Fruit fly (Drosophila melanogaster) whole organism, embryonic: ENCODE data around the gene tbc.

Source experiments
- Aef1 ChIP-seq: fragments of 200-800 bp; sonication (Bioruptor generic); IDR thresholded peaks from 3 replicates; pipeline ENCODE4 v1.3.6; 2022; ENCODE audit warnings: missing biosample characterization, missing genetic modification characterization
- Antp ChIP-seq: fragments of 200-800 bp; sonication (Bioruptor generic); optimal IDR thresholded peaks from 3 replicates; lab custom pipeline; 2016; ENCODE audit warnings: missing biosample characterization, missing genetic modification characterization
- Awh ChIP-seq: fragments of 200-800 bp; sonication (Bioruptor generic); IDR thresholded peaks from 2 replicates; pipeline ENCODE4, ENCODE4 v1.3.6; 2022; ENCODE audit warnings: missing biosample characterization, missing genetic modification characterization
- BEAF-32 ChIP-seq: fragments of 200-800 bp; sonication (Bioruptor generic); optimal IDR thresholded peaks from 3 replicates; lab custom pipeline; 2017; ENCODE audit warnings: missing biosample characterization, missing genetic modification characterization, mild to moderate bottlenecking, moderate library complexity, missing genetic modification reagents
- Bdp1 ChIP-seq: fragments of 200-800 bp; sonication (Bioruptor generic); optimal IDR thresholded peaks from 3 replicates; lab custom pipeline; 2016; ENCODE audit warnings: missing biosample characterization, missing genetic modification characterization
- CG10267 ChIP-seq: fragments of 200-800 bp; sonication (Bioruptor generic); optimal IDR thresholded peaks from 2 replicates; lab custom pipeline; 2018; ENCODE audit warnings: missing biosample characterization, mild to moderate bottlenecking, missing genetic modification characterization, moderate library complexity
- CG11085 ChIP-seq: fragments of 200-800 bp; sonication (Bioruptor generic); IDR thresholded peaks from 2 replicates; pipeline ENCODE4 v1.3.6; 2022; ENCODE audit warnings: missing biosample characterization, missing genetic modification characterization
- CG17829 ChIP-seq: fragments of 200-800 bp; optimal IDR thresholded peaks from 2 replicates; lab custom pipeline; 2019; ENCODE audit warnings: missing biosample characterization, mild to moderate bottlenecking, missing genetic modification characterization, moderate library complexity
- CG2889 ChIP-seq: fragments of 200-800 bp; sonication (Bioruptor generic); IDR thresholded peaks from 3 replicates; pipeline ENCODE4 v1.3.6; 2022; ENCODE audit warnings: missing biosample characterization, missing genetic modification characterization
- CG33557 ChIP-seq: fragments of 200-800 bp; sonication (Bioruptor generic); optimal IDR thresholded peaks from 2 replicates; lab custom pipeline; 2019; ENCODE audit warnings: missing biosample characterization, mild to moderate bottlenecking, missing genetic modification characterization, moderate library complexity
- CG4282 ChIP-seq: fragments of 200-800 bp; sonication (Bioruptor generic); optimal IDR thresholded peaks from 2 replicates; lab custom pipeline; 2016; ENCODE audit warnings: missing biosample characterization, missing genetic modification characterization
- CG4854 ChIP-seq: fragments of 200-800 bp; sonication (Bioruptor generic); optimal IDR thresholded peaks from 2 replicates; lab custom pipeline; 2016; ENCODE audit warnings: missing biosample characterization, missing genetic modification characterization, inconsistent platforms
- CG6854 ChIP-seq: fragments of 200-800 bp; sonication (Bioruptor generic); optimal IDR thresholded peaks from 3 replicates; lab custom pipeline; 2017; ENCODE audit warnings: missing biosample characterization, mild to moderate bottlenecking, missing genetic modification characterization
- CG7786 ChIP-seq: fragments of 200-800 bp; sonication (Bioruptor generic); optimal IDR thresholded peaks from 2 replicates; lab custom pipeline; 2016; ENCODE audit warnings: missing biosample characterization, missing genetic modification characterization
- CG8290 ChIP-seq, 3 experiments: fragments of 200-800 bp; sonication (Bioruptor generic); optimal IDR thresholded peaks; 2 replicates each; lab custom pipeline; 2016 to 2019; ENCODE audit warnings: missing biosample characterization in 3 of 3, missing genetic modification characterization in 3 of 3, mild to moderate bottlenecking in 2 of 3, moderate library complexity in 1 of 3
- CG9437 ChIP-seq: fragments of 200-800 bp; sonication (Bioruptor generic); optimal IDR thresholded peaks from 2 replicates; lab custom pipeline; 2018; ENCODE audit warnings: missing biosample characterization, mild to moderate bottlenecking, missing genetic modification characterization
- CG9727 ChIP-seq: fragments of 200-800 bp; sonication (Bioruptor generic); optimal IDR thresholded peaks from 3 replicates; lab custom pipeline; 2017; ENCODE audit warnings: missing biosample characterization, mild to moderate bottlenecking, missing genetic modification characterization
- Dbx ChIP-seq: fragments of 200-800 bp; sonication (Bioruptor generic); IDR thresholded peaks from 3 replicates; pipeline ENCODE4 v1.3.6; 2022; ENCODE audit warnings: missing biosample characterization, missing genetic modification characterization
- Dll ChIP-seq: fragments of 200-800 bp; sonication (Bioruptor generic); IDR thresholded peaks from 4 replicates; pipeline ENCODE4 v1.3.6; 2022; ENCODE audit warnings: missing biosample characterization, missing genetic modification characterization; ENCODE audit not compliant: partially characterized antibody
- GATAe ChIP-seq: fragments of 200-800 bp; sonication (Bioruptor generic); conservative IDR thresholded peaks from 2 replicates; pipeline ENCODE4 v1.3.6; 2022; ENCODE audit warnings: missing biosample characterization, missing genetic modification characterization
- Jarid2 ChIP-seq: fragments of 200-800 bp; sonication (Bioruptor generic); optimal IDR thresholded peaks from 3 replicates; lab custom pipeline; 2017; ENCODE audit warnings: mild to moderate bottlenecking, missing biosample characterization, missing genetic modification reagents, missing genetic modification characterization
- Mad ChIP-seq: fragments of 200-800 bp; sonication (Bioruptor generic); optimal IDR thresholded peaks from 2 replicates; lab custom pipeline; 2016; ENCODE audit warnings: missing biosample characterization, missing genetic modification characterization
- Usf ChIP-seq: fragments of 200-800 bp; sonication (Bioruptor generic); optimal IDR thresholded peaks from 2 replicates; lab custom pipeline; 2017; ENCODE audit warnings: missing genotype, missing biosample characterization, missing genetic modification characterization
- Vsx1 ChIP-seq: fragments of 200-800 bp; sonication (Bioruptor generic); optimal IDR thresholded peaks from 2 replicates; lab custom pipeline; 2017; ENCODE audit warnings: missing biosample characterization, mild to moderate bottlenecking, missing genetic modification characterization, missing genetic modification reagents
- YL-1 ChIP-seq: fragments of 200-800 bp; sonication (Bioruptor generic); optimal IDR thresholded peaks from 3 replicates; lab custom pipeline; 2017; ENCODE audit warnings: missing biosample characterization, mild to moderate bottlenecking, missing genetic modification characterization
- ab ChIP-seq: fragments of 200-800 bp; sonication (Bioruptor generic); optimal IDR thresholded peaks from 2 replicates; lab custom pipeline; 2016; ENCODE audit warnings: missing biosample characterization, missing genetic modification characterization
- ase ChIP-seq: fragments of 200-800 bp; sonication (Bioruptor generic); IDR thresholded peaks from 3 replicates; pipeline ENCODE4 v1.3.6; 2022; ENCODE audit warnings: missing biosample characterization, missing genetic modification characterization
- ato ChIP-seq: fragments of 200-800 bp; sonication (Bioruptor generic); IDR thresholded peaks from 2 replicates; pipeline ENCODE4 v1.3.6; 2022; ENCODE audit warnings: missing biosample characterization, missing genetic modification characterization; ENCODE audit not compliant: partially characterized antibody
- br ChIP-seq: fragments of >200 bp; optimal IDR thresholded peaks from 2 replicates; lab custom pipeline; 2017
- dmrt11E ChIP-seq: fragments of 200-800 bp; sonication (Bioruptor generic); optimal IDR thresholded peaks from 3 replicates; lab custom pipeline; 2018; ENCODE audit warnings: missing biosample characterization, mild to moderate bottlenecking, missing genetic modification characterization, moderate library complexity
- dpn ChIP-seq, 2 experiments: fragments of 200-800 bp; sonication (Bioruptor generic); optimal IDR thresholded peaks; 3 replicates each; lab custom pipeline; 2016; ENCODE audit warnings: missing biosample characterization in 2 of 2, missing genetic modification characterization in 2 of 2
- en ChIP-seq: fragments of 200-800 bp; sonication (Bioruptor generic); optimal IDR thresholded peaks from 2 replicates; lab custom pipeline; 2016; ENCODE audit warnings: missing biosample characterization, missing genetic modification characterization
- exex ChIP-seq: fragments of 200-800 bp; sonication (Bioruptor generic); optimal IDR thresholded peaks from 4 replicates; lab custom pipeline; 2018; ENCODE audit warnings: missing biosample characterization, mild to moderate bottlenecking, missing genetic modification characterization, moderate library complexity
- grn ChIP-seq: fragments of 200-800 bp; sonication (Bioruptor generic); optimal IDR thresholded peaks from 3 replicates; lab custom pipeline; 2017; ENCODE audit warnings: missing biosample characterization, missing genetic modification characterization
- gro ChIP-seq: fragments of 200-800 bp; sonication (Bioruptor generic); optimal IDR thresholded peaks from 2 replicates; lab custom pipeline; 2016; ENCODE audit warnings: missing biosample characterization, missing genetic modification characterization
- gt ChIP-seq: fragments of 200-800 bp; sonication (Bioruptor generic); IDR thresholded peaks from 2 replicates; pipeline ENCODE4 v1.3.6; 2022; ENCODE audit warnings: missing biosample characterization, missing genetic modification characterization
- lab ChIP-seq: fragments of 200-800 bp; sonication (Bioruptor generic); optimal IDR thresholded peaks from 3 replicates; lab custom pipeline; 2017; ENCODE audit warnings: missing biosample characterization, missing genetic modification characterization, mild to moderate bottlenecking, moderate library complexity, missing genetic modification reagents
- lmd ChIP-seq: fragments of 200-800 bp; sonication (Bioruptor generic); IDR thresholded peaks from 2 replicates; pipeline ENCODE4 v1.3.6; 2022; ENCODE audit warnings: missing biosample characterization, missing genetic modification characterization
- mirr ChIP-seq: fragments of 200-800 bp; sonication (Bioruptor generic); optimal IDR thresholded peaks from 3 replicates; lab custom pipeline; 2018; ENCODE audit warnings: missing biosample characterization, mild to moderate bottlenecking, missing genetic modification characterization
- pfk ChIP-seq: fragments of 200-800 bp; sonication (Bioruptor generic); optimal IDR thresholded peaks from 2 replicates; lab custom pipeline; 2018; ENCODE audit warnings: missing biosample characterization, mild to moderate bottlenecking, missing genetic modification characterization, moderate library complexity
- ro ChIP-seq: fragments of 200-800 bp; sonication (Bioruptor generic); IDR thresholded peaks from 2 replicates; pipeline ENCODE4 v1.3.6; 2022; ENCODE audit warnings: missing biosample characterization, missing genetic modification characterization
- run ChIP-seq: fragments of 200-800 bp; sonication (Bioruptor generic); optimal IDR thresholded peaks from 3 replicates; lab custom pipeline; 2018; ENCODE audit warnings: missing biosample characterization, mild to moderate bottlenecking, missing genetic modification characterization
- scrt ChIP-seq: fragments of 200-800 bp; sonication (Bioruptor generic); optimal IDR thresholded peaks from 2 replicates; lab custom pipeline; 2018; ENCODE audit warnings: missing biosample characterization, mild to moderate bottlenecking, missing genetic modification characterization, moderate library complexity
- sd ChIP-seq: fragments of 200-800 bp; sonication (Bioruptor generic); optimal IDR thresholded peaks from 3 replicates; lab custom pipeline; 2018; ENCODE audit warnings: missing biosample characterization, mild to moderate bottlenecking, missing genetic modification characterization, moderate library complexity
- sens ChIP-seq: fragments of 200-800 bp; sonication (Bioruptor generic); peaks from one replicate; lab custom pipeline; 2016; ENCODE audit warnings: missing biosample characterization, missing genetic modification characterization
- slbo ChIP-seq: fragments of 200-800 bp; sonication (Bioruptor generic); IDR thresholded peaks from 2 replicates; pipeline ENCODE4 v1.3.6; 2022; ENCODE audit warnings: missing biosample characterization, missing genetic modification characterization
- so ChIP-seq: fragments of 200-800 bp; sonication (Bioruptor generic); IDR thresholded peaks from 3 replicates; pipeline ENCODE4 v1.3.6; 2022; ENCODE audit warnings: missing biosample characterization, missing genetic modification characterization
- ssp ChIP-seq: fragments of 200-800 bp; sonication (Bioruptor generic); IDR thresholded peaks from 2 replicates; pipeline ENCODE4 v1.3.6; 2022; ENCODE audit warnings: missing biosample characterization, missing genetic modification characterization
- sug ChIP-seq: fragments of 200-800 bp; optimal IDR thresholded peaks from 2 replicates; lab custom pipeline; 2019; ENCODE audit warnings: missing biosample characterization, mild to moderate bottlenecking, missing genetic modification characterization, moderate library complexity
- trh ChIP-seq: fragments of 200-800 bp; sonication (Bioruptor generic); optimal IDR thresholded peaks from 2 replicates; lab custom pipeline; 2016; ENCODE audit warnings: missing biosample characterization, missing genetic modification characterization
- zen2 ChIP-seq: fragments of 200-800 bp; sonication (Bioruptor generic); IDR thresholded peaks from 3 replicates; pipeline ENCODE4 v1.3.6; 2022; ENCODE audit warnings: missing biosample characterization, missing genetic modification characterization; ENCODE audit not compliant: partially characterized antibody
- zfh2 ChIP-seq: fragments of 200-800 bp; sonication (Bioruptor generic); optimal IDR thresholded peaks from 2 replicates; lab custom pipeline; 2016; ENCODE audit warnings: missing biosample characterization, missing genetic modification characterization

Gene tbc

dm6 chrX:20481404-20481803, 32.3 kb downstream of the tbc start (continued):
- TF ChIP-seq gro (no peak), Dbx (no peak), mirr (GFP tag; lab: Kevin White, UChicago) (peak; percentile 39), CG4282 (GFP tag; lab: Kevin White, UChicago) (no peak), CG11085 (GFP tag; lab: Robert Waterston, UW) (no peak), CG2889 (GFP tag; lab: Robert Waterston, UW) (no peak), Jarid2 (GFP tag; lab: Kevin White, UChicago) (no peak), br (lab: Kevin White, UChicago) (no peak), CG6854 (GFP tag; lab: Kevin White, UChicago) (no peak), Vsx1 (GFP tag; lab: Kevin White, UChicago) (peak; percentile 26), ase (GFP tag; lab: Robert Waterston, UW) (0 out of 3 replicates have a peak, but pooled peaks have one; percentile 15), Awh (GFP tag; lab: Robert Waterston, UW) (no peak), zen2 (GFP tag; lab: Robert Waterston, UW) (no peak), sd (tag; lab: Kevin White, UChicago) (peak; percentile 79), dpn (GFP tag; optimal IDR thresholded peaks at IDR 0.05; lab: Kevin White, UChicago) (no peak), BEAF-32 (GFP tag; lab: Kevin White, UChicago) (no peak), Antp (GFP tag; lab: Kevin White, UChicago) (no peak), exex (peak; percentile 76), GATAe (GFP tag; lab: Robert Waterston, UW) (peak; percentile 61; the same call in 1 of the 2 replicates), lab (GFP tag; lab: Kevin White, UChicago) (peak; percentile 58), Dll (no peak), sug (tag; lab: Kevin White, UChicago) (peak; percentile 92), run (tag; lab: Kevin White, UChicago) (no peak), pfk (GFP tag; lab: Kevin White, UChicago) (no peak), gt (GFP tag; lab: Robert Waterston, UW) (no peak), ab (no peak), grn (peak; percentile 19), CG9727 (no peak), CG8290 (GFP tag; optimal IDR thresholded peaks at IDR 0.05; lab: Kevin White, UChicago) (no peak), CG8290 (tag; optimal IDR thresholded peaks at IDR 0.05; lab: Kevin White, UChicago) (peak in 1 of 2 experiments; percentile 29), Usf (GFP tag; lab: Kevin White, UChicago) (no peak), zfh2 (no peak), trh (GFP tag; lab: Kevin White, UChicago) (no peak), CG9437 (GFP tag; lab: Kevin White, UChicago) (no peak), Aef1 (GFP tag; lab: Robert Waterston, UW) (no peak), dmrt11E (no peak), CG7786 (GFP tag; lab: Kevin White, UChicago) (no peak), ro (GFP tag; lab: Robert Waterston, UW) (no peak), ato (no peak), YL-1 (GFP tag; lab: Kevin White, UChicago) (no peak), CG33557 (GFP tag; lab: Kevin White, UChicago) (no peak), sens (GFP tag; lab: Kevin White, UChicago) (peak; percentile 6), CG10267 (tag; lab: Kevin White, UChicago) (no peak), slbo (GFP tag; lab: Robert Waterston, UW) (no peak), en (GFP tag; lab: Kevin White, UChicago) (no peak), CG17829 (tag; lab: Kevin White, UChicago) (no peak), CG4854 (no peak), ssp (GFP tag; lab: Robert Waterston, UW) (no peak), Mad (GFP tag; lab: Kevin White, UChicago) (no peak), so (GFP tag; lab: Robert Waterston, UW) (no peak), scrt (GFP tag; lab: Kevin White, UChicago) (no peak), Bdp1 (GFP tag; lab: Kevin White, UChicago) (no peak), lmd (GFP tag; lab: Robert Waterston, UW) (no peak)
